Worm (Caenorhabditis elegans) whole organism, early embryonic: ENCODE measurements around the gene mvb-12.

Experiments
- B0310.2 ChIP-seq: sonication (generic microtip); optimal IDR thresholded peaks from 2 replicates; lab custom pipeline; 2016; ENCODE audit warnings: mild to moderate bottlenecking, missing genetic modification characterization, missing compliant biosample characterization
- F13C5.2 ChIP-seq: sonication (generic microtip); optimal IDR thresholded peaks from 2 replicates; lab custom pipeline; 2017; ENCODE audit warnings: mild to moderate bottlenecking, missing genetic modification characterization, inconsistent platforms, missing compliant biosample characterization
- aly-1 ChIP-seq: sonication (generic microtip); optimal IDR thresholded peaks from 2 replicates; lab custom pipeline; 2016; ENCODE audit warnings: missing genetic modification characterization, missing compliant biosample characterization
- ama-1 ChIP-seq: fragments of 150-350 bp; optimal IDR thresholded peaks from 2 replicates; lab custom pipeline; 2014
- ceh-13 ChIP-seq: fragments of 200-800 bp; sonication (Bioruptor generic); optimal IDR thresholded peaks from 2 replicates; lab custom pipeline; 2018; ENCODE audit warnings: mild to moderate bottlenecking, missing genetic modification characterization, missing compliant biosample characterization
- ceh-36 ChIP-seq: sonication (generic microtip); optimal IDR thresholded peaks from 2 replicates; lab custom pipeline; 2016; ENCODE audit warnings: missing genetic modification characterization, inconsistent platforms, missing compliant biosample characterization
- ets-7 ChIP-seq: sonication (generic microtip); optimal IDR thresholded peaks from 2 replicates; lab custom pipeline; 2016; ENCODE audit warnings: missing genotype, missing genetic modification characterization, missing compliant biosample characterization
- flt-1 ChIP-seq: fragments of 200-800 bp; sonication (Bioruptor generic); IDR thresholded peaks from 2 replicates; pipeline ENCODE4 v1.3.6; 2022; ENCODE audit warnings: missing genetic modification characterization, missing compliant biosample characterization
- hmbx-1 ChIP-seq: sonication (generic microtip); optimal IDR thresholded peaks from 2 replicates; lab custom pipeline; 2016; ENCODE audit warnings: mild to moderate bottlenecking, missing genetic modification characterization, missing compliant biosample characterization
- hmg-4 ChIP-seq: fragments of 200-800 bp; sonication (Bioruptor generic); optimal IDR thresholded peaks from 2 replicates; lab custom pipeline; 2018; ENCODE audit warnings: mild to moderate bottlenecking, missing genetic modification characterization, missing compliant biosample characterization
- hnd-1 ChIP-seq: sonication (generic microtip); optimal IDR thresholded peaks from 2 replicates; lab custom pipeline; 2016; ENCODE audit warnings: missing genetic modification characterization, missing compliant biosample characterization
- pes-1 ChIP-seq: fragments of 200-800 bp; sonication (Bioruptor generic); IDR thresholded peaks from 2 replicates; pipeline ENCODE4 v1.3.6; 2022; ENCODE audit warnings: missing genetic modification reagents, missing genetic modification characterization, missing compliant biosample characterization
- scrt-1 ChIP-seq: fragments of 200-800 bp; sonication (Bioruptor generic); IDR thresholded peaks from 2 replicates; pipeline ENCODE4 v1.3.6; 2022; ENCODE audit warnings: missing genetic modification characterization, missing compliant biosample characterization
- sea-1 ChIP-seq: fragments of 200-800 bp; sonication (Bioruptor generic); conservative IDR thresholded peaks from 2 replicates; pipeline ENCODE4 v1.3.6; 2022; ENCODE audit warnings: missing genetic modification characterization, missing compliant biosample characterization
- tbx-11 ChIP-seq: fragments of 200-800 bp; sonication (Bioruptor generic); IDR thresholded peaks from 2 replicates; pipeline ENCODE4 v1.3.6; 2022; ENCODE audit warnings: missing genetic modification characterization, missing compliant biosample characterization
- tbx-37 ChIP-seq: fragments of 200-800 bp; sonication (Bioruptor generic); conservative IDR thresholded peaks from 2 replicates; pipeline ENCODE4 v1.3.6; 2022; ENCODE audit warnings: missing genetic modification reagents, missing genetic modification characterization, missing compliant biosample characterization
- tra-4 ChIP-seq: sonication (generic microtip); optimal IDR thresholded peaks from 2 replicates; lab custom pipeline; 2017; ENCODE audit warnings: missing genetic modification characterization, missing compliant biosample characterization

mvb-12 gene

DNA sequence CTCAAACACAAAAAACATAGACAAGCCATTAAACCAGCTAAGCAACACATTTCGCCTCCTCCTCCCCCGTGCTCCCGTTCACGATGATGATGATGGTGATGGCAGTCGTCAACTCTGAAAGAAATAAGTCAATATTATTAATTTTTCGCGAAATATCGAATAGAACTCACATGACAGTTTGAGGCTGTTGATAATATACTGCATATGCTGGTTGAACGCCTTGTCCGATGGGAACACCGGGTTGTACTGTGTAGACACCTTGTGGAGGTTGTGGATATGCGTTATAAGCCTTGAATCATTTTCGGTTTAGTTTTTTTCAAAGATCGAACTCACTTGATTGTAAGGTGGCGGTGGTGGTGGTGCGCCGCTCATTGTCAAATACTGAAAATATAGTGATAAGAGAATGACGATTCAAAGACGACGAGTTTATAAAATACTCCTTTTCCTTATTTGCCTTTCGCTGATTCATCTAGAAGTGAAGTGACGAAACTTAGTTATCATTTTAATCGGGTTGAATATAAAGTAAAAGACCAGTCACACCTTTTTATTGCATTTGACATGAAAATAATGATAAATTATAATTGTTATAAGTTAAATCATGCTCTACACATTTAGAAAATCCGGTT is 38.4 kb upstream of the mvb-12 start, which contains the start of gene C33H5.13:
Gene C33H5.13, minus strand, starts transcription at position 443 of the 626 bp plus-strand sequence.
- no peak for TF ChIP-seq hnd-1 (tag; lab: Kevin White, UChicago)
- no peak for TF ChIP-seq B0310.2 (tag; lab: Kevin White, UChicago)
- TF ChIP-seq F13C5.2 (tag; lab: Kevin White, UChicago) = no peak
- no peak for TF ChIP-seq ets-7 (tag; lab: Kevin White, UChicago)
- no peak for TF ChIP-seq tbx-37 (GFP tag; lab: Robert Waterston, UW)
- TF ChIP-seq sea-1 = no peak
- no peak for TF ChIP-seq tbx-11 (GFP tag; lab: Robert Waterston, UW)
- no peak for TF ChIP-seq pes-1 (GFP tag; lab: Robert Waterston, UW)

DNA sequence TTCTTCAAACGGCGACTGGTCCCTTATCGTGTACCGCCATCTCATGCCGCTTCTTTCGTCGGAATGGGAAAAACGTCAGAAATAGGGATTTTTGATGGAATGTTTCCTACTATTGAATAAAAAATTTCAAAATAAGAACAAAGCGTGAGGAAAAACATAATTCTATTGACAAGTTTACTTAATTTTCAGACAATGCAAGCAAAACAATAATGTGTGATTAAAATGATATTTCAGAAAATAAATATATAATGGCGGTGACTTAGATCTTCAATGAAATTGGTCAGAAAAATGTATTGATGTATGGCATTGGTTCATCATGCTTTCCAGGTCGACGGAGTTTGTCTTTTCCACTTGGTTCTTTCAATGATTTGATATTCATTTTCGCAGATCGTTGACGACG is 35.6 kb upstream of the mvb-12 start, which contains the start of gene ntp-1:
Gene ntp-1, minus strand, starts transcription at position 101 of the 400 bp plus-strand sequence.
- TF ChIP-seq F13C5.2 (tag; lab: Kevin White, UChicago) (no peak), hmbx-1 (tag; lab: Kevin White, UChicago) (no peak), scrt-1 (GFP tag; lab: Robert Waterston, UW) (no peak), tbx-11 (GFP tag; lab: Robert Waterston, UW) (no peak), hnd-1 (tag; lab: Kevin White, UChicago) (no peak), ceh-13 (GFP tag; lab: Kevin White, UChicago) (no peak), ama-1 (no peak), tra-4 (tag; lab: Kevin White, UChicago) (no peak), hmg-4 (GFP tag; lab: Kevin White, UChicago) (no peak), ets-7 (tag; lab: Kevin White, UChicago) (no peak), tbx-37 (GFP tag; lab: Robert Waterston, UW) (no peak), pes-1 (GFP tag; lab: Robert Waterston, UW) (no peak), aly-1 (tag; lab: Kevin White, UChicago) (no peak), B0310.2 (tag; lab: Kevin White, UChicago) (no peak)

DNA sequence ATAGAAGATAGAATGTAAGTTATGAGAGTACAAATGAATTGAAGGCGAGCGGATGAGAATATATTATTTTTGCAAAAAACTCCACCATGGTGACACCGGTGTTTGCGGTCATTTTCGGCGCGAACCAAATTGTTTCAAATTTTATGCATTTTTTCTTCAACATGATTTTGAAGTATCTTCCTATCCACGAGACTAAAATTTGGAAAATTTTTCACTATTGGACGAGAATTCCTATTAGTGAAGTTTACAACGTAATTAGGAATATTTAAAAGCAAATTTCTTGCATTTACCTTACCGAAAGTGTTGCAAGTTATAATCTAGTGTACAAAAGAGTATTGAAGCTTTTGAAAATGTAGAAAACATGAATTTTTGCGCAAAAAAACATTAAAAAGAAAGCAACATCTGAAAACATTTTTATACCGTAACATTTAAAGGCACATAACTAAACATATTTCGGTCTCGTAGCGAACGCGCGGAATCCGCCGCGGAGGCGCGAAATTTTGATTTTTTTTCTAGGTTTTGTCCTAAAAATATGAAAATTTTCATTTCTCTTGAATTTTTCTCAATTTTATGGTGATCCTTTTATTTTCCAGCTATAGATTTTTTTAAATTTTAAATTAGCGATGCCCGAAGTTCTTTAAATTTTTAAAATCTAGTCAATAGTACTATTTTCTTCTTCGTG is 33.8 kb upstream of the mvb-12 start, which contains the start of gene sgo-1:
Gene sgo-1, minus strand, starts transcription at position 51 of the 682 bp plus-strand sequence.
- TF ChIP-seq ceh-36 (tag; lab: Kevin White, UChicago) (no peak), hmg-4 (GFP tag; lab: Kevin White, UChicago) (no peak), F13C5.2 (tag; lab: Kevin White, UChicago) (no peak), hmbx-1 (tag; lab: Kevin White, UChicago) (no peak), tbx-37 (GFP tag; lab: Robert Waterston, UW) (no peak), scrt-1 (GFP tag; lab: Robert Waterston, UW) (no peak)

DNA sequence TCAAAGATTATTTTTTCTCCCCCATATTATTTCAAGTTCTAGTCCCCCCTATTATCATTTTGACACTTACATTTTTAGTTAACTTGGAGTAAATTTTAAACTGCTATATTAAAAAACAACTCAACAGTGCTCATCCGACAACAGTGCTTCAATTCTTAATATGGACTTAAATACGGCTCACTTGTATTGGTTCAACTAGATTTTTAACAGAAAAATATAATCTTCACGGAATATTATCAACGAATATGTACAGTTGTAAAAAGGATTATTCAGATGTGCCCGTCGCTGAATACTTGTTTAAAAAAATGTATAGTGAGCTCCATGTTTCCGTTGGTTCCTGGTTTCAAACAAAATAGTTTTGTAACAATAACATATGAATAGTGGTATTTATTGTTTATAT is 30.0 kb upstream of the mvb-12 start:
- TF ChIP-seq tbx-11 (GFP tag; lab: Robert Waterston, UW) = no peak
- TF ChIP-seq hmg-4 (GFP tag; lab: Kevin White, UChicago) = no peak
- TF ChIP-seq ceh-13 (GFP tag; lab: Kevin White, UChicago) = no peak
- TF ChIP-seq tra-4 (tag; lab: Kevin White, UChicago) = no peak
- no peak for TF ChIP-seq pes-1 (GFP tag; lab: Robert Waterston, UW)
- no peak for TF ChIP-seq ama-1
- no peak for TF ChIP-seq flt-1 (GFP tag; lab: Robert Waterston, UW)
- no peak for TF ChIP-seq tbx-37 (GFP tag; lab: Robert Waterston, UW)
- no peak for TF ChIP-seq F13C5.2 (tag; lab: Kevin White, UChicago)
- no peak for TF ChIP-seq hmbx-1 (tag; lab: Kevin White, UChicago)

DNA sequence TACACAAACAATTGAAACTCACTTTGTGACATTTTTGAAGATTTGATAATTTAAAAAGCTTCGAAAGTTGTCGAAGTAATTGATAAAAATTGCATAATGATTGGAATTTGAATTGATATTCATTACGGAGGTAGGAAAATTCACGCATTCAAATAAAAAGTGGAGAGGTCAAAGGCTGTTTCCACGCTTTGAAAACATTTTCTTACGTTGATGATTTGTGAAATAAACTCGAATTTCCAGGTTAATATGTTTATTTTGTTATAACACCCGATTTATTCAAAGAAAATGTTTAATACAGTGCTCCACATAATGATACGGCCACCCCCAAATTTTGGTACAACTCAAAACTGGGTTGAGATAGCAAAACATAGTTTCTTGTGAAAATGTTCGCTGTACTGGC is 27.1 kb upstream of the mvb-12 start, which contains the start of gene C33H5.16:
Gene C33H5.16, minus strand, starts transcription at position 101 of the 400 bp plus-strand sequence.
- TF ChIP-seq pes-1 (GFP tag; lab: Robert Waterston, UW) (no peak), hnd-1 (tag; lab: Kevin White, UChicago) (no peak), flt-1 (GFP tag; lab: Robert Waterston, UW) (no peak), scrt-1 (GFP tag; lab: Robert Waterston, UW) (no peak), tbx-11 (GFP tag; lab: Robert Waterston, UW) (no peak), tra-4 (tag; lab: Kevin White, UChicago) (no peak), hmg-4 (GFP tag; lab: Kevin White, UChicago) (no peak), hmbx-1 (tag; lab: Kevin White, UChicago) (no peak), ama-1 (no peak), ceh-36 (tag; lab: Kevin White, UChicago) (no peak), aly-1 (tag; lab: Kevin White, UChicago) (no peak), B0310.2 (tag; lab: Kevin White, UChicago) (no peak), ets-7 (tag; lab: Kevin White, UChicago) (no peak), ceh-13 (GFP tag; lab: Kevin White, UChicago) (no peak), F13C5.2 (tag; lab: Kevin White, UChicago) (no peak), tbx-37 (GFP tag; lab: Robert Waterston, UW) (no peak), sea-1 (no peak)

DNA sequence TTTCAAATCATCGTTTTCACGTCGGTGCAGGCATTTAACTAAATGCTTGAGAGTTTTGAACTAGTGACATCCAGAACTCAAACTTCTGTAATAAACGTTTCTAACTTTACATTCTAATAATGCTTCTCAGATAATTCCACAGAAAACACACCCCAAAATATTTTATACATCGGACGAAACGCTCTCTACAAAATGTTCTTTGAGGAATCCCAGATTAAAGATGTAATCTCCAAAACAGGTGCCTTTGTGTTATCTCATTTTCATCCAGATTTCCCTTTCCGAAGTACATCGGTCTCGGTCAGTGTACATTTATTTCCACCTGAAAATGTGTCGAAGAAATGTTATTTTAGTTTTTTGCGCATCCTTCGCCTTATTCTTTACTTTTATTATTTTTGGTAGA is 25.6 kb upstream of the mvb-12 start, which contains the start of gene C33H5.2:
Gene C33H5.2, plus strand, starts transcription at position 301 of the 400 bp plus-strand sequence.
- TF ChIP-seq B0310.2 (tag; lab: Kevin White, UChicago) = no peak
- TF ChIP-seq tra-4 (tag; lab: Kevin White, UChicago) = no peak
- TF ChIP-seq ama-1 = no peak
- no peak for TF ChIP-seq scrt-1 (GFP tag; lab: Robert Waterston, UW)
- TF ChIP-seq F13C5.2 (tag; lab: Kevin White, UChicago) = no peak
- TF ChIP-seq hmbx-1 (tag; lab: Kevin White, UChicago) = no peak
- no peak for TF ChIP-seq sea-1
- TF ChIP-seq hmg-4 (GFP tag; lab: Kevin White, UChicago) = no peak
- TF ChIP-seq tbx-11 (GFP tag; lab: Robert Waterston, UW) = no peak
- no peak for TF ChIP-seq hnd-1 (tag; lab: Kevin White, UChicago)
- TF ChIP-seq pes-1 (GFP tag; lab: Robert Waterston, UW) = no peak
- no peak for TF ChIP-seq aly-1 (tag; lab: Kevin White, UChicago)
- no peak for TF ChIP-seq ets-7 (tag; lab: Kevin White, UChicago)
- no peak for TF ChIP-seq ceh-36 (tag; lab: Kevin White, UChicago)
- no peak for TF ChIP-seq tbx-37 (GFP tag; lab: Robert Waterston, UW)
- no peak for TF ChIP-seq ceh-13 (GFP tag; lab: Kevin White, UChicago)
